Fruit fly (Drosophila melanogaster): ENCODE measurements around the gene twin.

- no peak for TF ChIP-seq CG8301 (tag; optimal IDR thresholded peaks at IDR 0.05)
- TF ChIP-seq Snoo (tag; optimal IDR thresholded peaks at IDR 0.05): peak; percentile 81
- TF ChIP-seq CG13204 (GFP tag; optimal IDR thresholded peaks at IDR 0.05): no peak
- 0 out of 2 replicates have a peak, but pooled peaks have one; percentile 6 for TF ChIP-seq CG12605 (GFP tag; IDR thresholded peaks at IDR 0.05)
- peak; percentile 37 for TF ChIP-seq gl (tag; optimal IDR thresholded peaks at IDR 0.05)
- peak; percentile 30 for TF ChIP-seq Pif1A (GFP tag; optimal IDR thresholded peaks at IDR 0.05)
These were observed 8.8 kb upstream of the twin start, which contains the start of gene mask for dm6 chr3R:24230423-24231205.
